Worm (Caenorhabditis elegans): ENCODE measurements around the gene aly-2.

The aly-2 gene

ce11 chrIV:9191183-9191582, 43.9 kb downstream of the aly-2 start (continued):
- TF ChIP-seq pag-3 (tag; optimal IDR thresholded peaks at IDR 0.05; ENCODE audit: borderline replicate concordance, insufficient read depth) (no peak), ceh-82 (tag; optimal IDR thresholded peaks at IDR 0.05) (peak in 2 of 3 experiments; percentile 47 to 66), nhr-20 (tag; optimal IDR thresholded peaks at IDR 0.05) (peak; percentile 74), snpc-4 (tag; optimal IDR thresholded peaks at IDR 0.05) (peak; percentile 16), nhr-85 (tag) (peak; percentile 60), unc-130 (tag; optimal IDR thresholded peaks at IDR 0.05) (peak; percentile 80), unc-86 (tag; optimal IDR thresholded peaks at IDR 0.05) (peak; percentile 43), xbp-1 (tag; optimal IDR thresholded peaks at IDR 0.05) (peak; percentile 72), nhr-19 (GFP tag; conservative IDR thresholded peaks at IDR 0.05) (peak; percentile 75), nhr-47 (tag; optimal IDR thresholded peaks at IDR 0.05) (peak; percentile 78), sox-4 (tag; optimal IDR thresholded peaks at IDR 0.05) (no peak), rnt-1 (tag; optimal IDR thresholded peaks at IDR 0.05) (peak; percentile 92), aha-1 (tag; optimal IDR thresholded peaks at IDR 0.05) (no peak), nhr-71 (tag; optimal IDR thresholded peaks at IDR 0.05) (peak; percentile 80), unc-30 (tag; optimal IDR thresholded peaks at IDR 0.05) (no peak), hlh-4 (tag; optimal IDR thresholded peaks at IDR 0.05) (no peak), fkh-8 (tag; optimal IDR thresholded peaks at IDR 0.05) (peak; percentile 63), sup-37 (GFP tag; optimal IDR thresholded peaks at IDR 0.05) (peak; percentile 0), pqm-1 (tag; optimal IDR thresholded peaks at IDR 0.05) (no peak), lir-3 (tag; optimal IDR thresholded peaks at IDR 0.05; ENCODE audit: poor library complexity) (peak; percentile 49), fos-1 (tag; optimal IDR thresholded peaks at IDR 0.05) (peak; percentile 60), egl-13 (tag; optimal IDR thresholded peaks at IDR 0.05) (peak; percentile 42), vab-15 (tag; optimal IDR thresholded peaks at IDR 0.05) (no peak), ama-1 (optimal IDR thresholded peaks at IDR 0.05) (no peak), fkh-10 (GFP tag; optimal IDR thresholded peaks at IDR 0.05) (peak; percentile 17), lin-14 (GFP tag; optimal IDR thresholded peaks at IDR 0.05) (peak; percentile 69), hpl-2 (GFP tag; optimal IDR thresholded peaks at IDR 0.05) (no peak), skn-1 (tag; optimal IDR thresholded peaks at IDR 0.05) (peak; percentile 72), dsc-1 (tag; optimal IDR thresholded peaks at IDR 0.05) (peak; percentile 79), lsy-2 (tag; optimal IDR thresholded peaks at IDR 0.05) (peak; percentile 64 to 72), blmp-1 (tag; optimal IDR thresholded peaks at IDR 0.05) (peak; percentile 23), F16B12.6 (tag; optimal IDR thresholded peaks at IDR 0.05) (peak; percentile 55)

DNA sequence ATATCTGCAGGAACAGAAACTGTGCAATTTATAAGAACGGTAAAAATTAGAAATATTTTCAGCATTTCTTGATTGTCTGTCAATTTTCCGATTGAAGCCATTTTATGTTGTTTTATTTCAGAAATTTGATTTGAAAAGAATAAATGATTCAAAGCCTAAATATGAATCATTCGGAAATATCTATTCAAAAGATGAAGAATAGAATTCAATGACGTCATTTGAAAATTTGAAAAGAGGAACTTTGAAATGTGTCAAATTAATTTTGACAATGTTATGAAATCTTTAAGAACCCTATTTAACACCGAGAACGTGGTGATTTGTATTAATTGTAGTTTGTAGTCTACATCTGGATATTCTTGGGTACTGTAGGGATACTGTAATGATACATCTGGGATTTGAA, 45.3 kb downstream of the aly-2 start, which contains the start of gene C46C2.5:
Gene C46C2.5 (minus strand): TSS at position 101 of the 400 bp plus-strand sequence.
- TF ChIP-seq ets-5 (GFP tag; IDR thresholded peaks at IDR 0.05) (no peak), unc-98 (GFP tag; IDR thresholded peaks at IDR 0.05) (no peak), Y116A8C.19 (tag; optimal IDR thresholded peaks at IDR 0.05; ENCODE audit: borderline replicate concordance) (no peak), nhr-71 (tag; optimal IDR thresholded peaks at IDR 0.05) (no peak), ceh-82 (tag; optimal IDR thresholded peaks at IDR 0.05) (no peak), ztf-11 (tag; optimal IDR thresholded peaks at IDR 0.05) (no peak), nhr-85 (tag) (no peak), dpl-1 (GFP tag; optimal IDR thresholded peaks at IDR 0.05) (no peak), nhr-28 (tag; optimal IDR thresholded peaks at IDR 0.05) (no peak), pax-3 (tag; optimal IDR thresholded peaks at IDR 0.05) (no peak), pqm-1 (tag; optimal IDR thresholded peaks at IDR 0.05) (no peak), ceh-8 (GFP tag; optimal IDR thresholded peaks at IDR 0.05) (no peak), pag-3 (tag; optimal IDR thresholded peaks at IDR 0.05; ENCODE audit: borderline replicate concordance, insufficient read depth) (no peak), nhr-76 (tag; optimal IDR thresholded peaks at IDR 0.05) (no peak), mef-2 (tag; optimal IDR thresholded peaks at IDR 0.05) (no peak), fkh-8 (tag; optimal IDR thresholded peaks at IDR 0.05) (no peak), hlh-17 (GFP tag; optimal IDR thresholded peaks at IDR 0.05; ENCODE audit: borderline replicate concordance) (no peak), lsy-2 (tag; optimal IDR thresholded peaks at IDR 0.05) (no peak), aly-2 (tag; optimal IDR thresholded peaks at IDR 0.05) (no peak)
